Fruit fly (Drosophila melanogaster) whole organism, embryonic: ENCODE measurements around the gene sgll.

ENCODE experiments used
- CG10147 ChIP-seq: fragments of 200-800 bp; sonication (Bioruptor generic); optimal IDR thresholded peaks from 2 replicates; lab custom pipeline; 2019; ENCODE audit warnings: missing biosample characterization, mild to moderate bottlenecking, missing genetic modification characterization, moderate library complexity
- CG11695 ChIP-seq: fragments of 200-800 bp; sonication (Bioruptor generic); IDR thresholded peaks from 3 replicates; pipeline ENCODE4 v1.3.6; 2022; ENCODE audit warnings: missing biosample characterization, missing genetic modification characterization
- CG11723 ChIP-seq: fragments of 200-800 bp; sonication (Bioruptor generic); optimal IDR thresholded peaks from 2 replicates; lab custom pipeline; 2017; ENCODE audit warnings: missing biosample characterization, mild to moderate bottlenecking, missing genetic modification characterization
- CG14667 ChIP-seq: fragments of 200-800 bp; sonication (Bioruptor generic); IDR thresholded peaks from 2 replicates; pipeline ENCODE4 v1.3.6; 2022; ENCODE audit warnings: missing biosample characterization, missing genetic modification characterization
- CG17568 ChIP-seq: fragments of 200-800 bp; sonication (Bioruptor generic); optimal IDR thresholded peaks from 2 replicates; lab custom pipeline; 2018; ENCODE audit warnings: missing biosample characterization, mild to moderate bottlenecking, missing genetic modification characterization, moderate library complexity
- CG18262 ChIP-seq: fragments of 200-800 bp; optimal IDR thresholded peaks from 3 replicates; lab custom pipeline; 2019; ENCODE audit warnings: missing biosample characterization, mild to moderate bottlenecking, missing genetic modification characterization, moderate library complexity
- CG18764 ChIP-seq: fragments of 200-800 bp; sonication (Bioruptor generic); optimal IDR thresholded peaks from 3 replicates; lab custom pipeline; 2016; ENCODE audit warnings: missing biosample characterization, missing genetic modification characterization
- CG2129 ChIP-seq: fragments of 200-800 bp; sonication (Bioruptor generic); IDR thresholded peaks from 2 replicates; pipeline ENCODE4 v1.3.6; 2022; ENCODE audit warnings: missing biosample characterization, missing genetic modification characterization; ENCODE audit not compliant: partially characterized antibody
- CG2202 ChIP-seq: fragments of 200-800 bp; sonication (Bioruptor generic); optimal IDR thresholded peaks from 2 replicates; lab custom pipeline; 2018; ENCODE audit warnings: missing biosample characterization, mild to moderate bottlenecking, missing genetic modification characterization
- CG31365 ChIP-seq: fragments of 200-800 bp; sonication (Bioruptor generic); optimal IDR thresholded peaks from 2 replicates; lab custom pipeline; 2018; ENCODE audit warnings: missing biosample characterization, mild to moderate bottlenecking, missing genetic modification characterization
- CG32772 ChIP-seq: fragments of 200-800 bp; sonication (Bioruptor generic); IDR thresholded peaks from 2 replicates; pipeline ENCODE4 v1.3.6; 2022; ENCODE audit warnings: missing biosample characterization, missing genetic modification characterization
- CG3407 ChIP-seq: fragments of 200-800 bp; sonication (Bioruptor generic); optimal IDR thresholded peaks from 2 replicates; lab custom pipeline; 2018; ENCODE audit warnings: missing biosample characterization, mild to moderate bottlenecking, missing genetic modification characterization
- CG4282 ChIP-seq: fragments of 200-800 bp; sonication (Bioruptor generic); optimal IDR thresholded peaks from 2 replicates; lab custom pipeline; 2016; ENCODE audit warnings: missing biosample characterization, missing genetic modification characterization
- CG43689 ChIP-seq: fragments of 200-800 bp; sonication (Bioruptor generic); IDR thresholded peaks from 2 replicates; pipeline ENCODE4 v1.3.6; 2022; ENCODE audit warnings: missing biosample characterization, missing genetic modification characterization
- CG4404 ChIP-seq: fragments of 200-800 bp; sonication (Bioruptor generic); IDR thresholded peaks from 2 replicates; pipeline ENCODE4 v1.3.6; 2022; ENCODE audit warnings: missing biosample characterization, missing genetic modification characterization
- CG5953 ChIP-seq: fragments of 200-800 bp; sonication (Bioruptor generic); IDR thresholded peaks from 2 replicates; pipeline ENCODE4 v1.3.6; 2022; ENCODE audit warnings: missing biosample characterization, missing genetic modification characterization
- CG6689 ChIP-seq: fragments of 200-800 bp; sonication (Bioruptor generic); IDR thresholded peaks from 2 replicates; pipeline ENCODE4 v1.3.6; 2022; ENCODE audit warnings: missing biosample characterization, missing genetic modification characterization
- CG7372 ChIP-seq: fragments of 200-800 bp; sonication (Bioruptor generic); IDR thresholded peaks from 2 replicates; pipeline ENCODE4 v1.3.6; 2022; ENCODE audit warnings: missing biosample characterization, missing genetic modification characterization
- CG9932 ChIP-seq: fragments of 200-800 bp; sonication (Bioruptor generic); IDR thresholded peaks from 2 replicates; pipeline ENCODE4 v1.3.6; 2022; ENCODE audit warnings: missing biosample characterization, missing genetic modification characterization
- CkIIα-i1 ChIP-seq: fragments of 200-800 bp; sonication (Bioruptor generic); IDR thresholded peaks from 2 replicates; pipeline ENCODE4 v1.3.6; 2022; ENCODE audit warnings: missing biosample characterization, missing genetic modification characterization
- Dip2 ChIP-seq: fragments of 200-800 bp; sonication (Bioruptor generic); IDR thresholded peaks from 2 replicates; pipeline ENCODE4 v1.3.6; 2022; ENCODE audit warnings: missing biosample characterization, missing genetic modification characterization
- Dll ChIP-seq: fragments of 200-800 bp; sonication (Bioruptor generic); IDR thresholded peaks from 4 replicates; pipeline ENCODE4 v1.3.6; 2022; ENCODE audit warnings: missing biosample characterization, missing genetic modification characterization; ENCODE audit not compliant: partially characterized antibody
- MTF-1 ChIP-seq: fragments of 200-800 bp; sonication (Bioruptor generic); optimal IDR thresholded peaks from 2 replicates; lab custom pipeline; 2018; ENCODE audit warnings: missing biosample characterization, mild to moderate bottlenecking, missing genetic modification characterization, borderline replicate concordance
- Mes4 ChIP-seq: fragments of 200-800 bp; sonication (Bioruptor generic); optimal IDR thresholded peaks from 2 replicates; lab custom pipeline; 2016; ENCODE audit warnings: missing biosample characterization, missing genetic modification characterization
- Myb ChIP-seq: fragments of 200-800 bp; sonication (Bioruptor generic); optimal IDR thresholded peaks from 2 replicates; lab custom pipeline; 2016; ENCODE audit warnings: missing biosample characterization, missing genetic modification characterization
- Poxn ChIP-seq: fragments of 200-800 bp; sonication (Bioruptor generic); IDR thresholded peaks from 2 replicates; pipeline ENCODE4 v1.3.6; 2022; ENCODE audit warnings: missing biosample characterization, missing genetic modification characterization
- Scr ChIP-seq: fragments of 200-800 bp; sonication (Bioruptor generic); IDR thresholded peaks from 2 replicates; pipeline ENCODE4 v1.3.6; 2022; ENCODE audit warnings: missing biosample characterization, missing genetic modification characterization; ENCODE audit not compliant: partially characterized antibody
- Sin3A ChIP-seq: fragments of >200 bp; optimal IDR thresholded peaks from 2 replicates; lab custom pipeline; 2018
- ash1 ChIP-seq: fragments of 200-800 bp; sonication (Bioruptor generic); optimal IDR thresholded peaks from 2 replicates; lab custom pipeline; 2018; ENCODE audit warnings: missing biosample characterization, mild to moderate bottlenecking, missing genetic modification characterization
- bigmax ChIP-seq: fragments of 200-800 bp; sonication (Bioruptor generic); optimal IDR thresholded peaks from 2 replicates; lab custom pipeline; 2018; ENCODE audit warnings: missing biosample characterization, mild to moderate bottlenecking, missing genetic modification characterization
- bowl ChIP-seq: fragments of 200-800 bp; sonication (Bioruptor generic); IDR thresholded peaks from 2 replicates; pipeline ENCODE4 v1.3.6; 2022; ENCODE audit warnings: missing biosample characterization, missing genetic modification characterization
- ci ChIP-seq: fragments of 200-800 bp; sonication (Bioruptor generic); IDR thresholded peaks from 3 replicates; pipeline ENCODE4 v1.3.6; 2022; ENCODE audit warnings: missing biosample characterization, missing genetic modification characterization
- cwo ChIP-seq: fragments of 200-800 bp; sonication (Bioruptor generic); optimal IDR thresholded peaks from 3 replicates; lab custom pipeline; 2017; ENCODE audit warnings: missing biosample characterization, missing genetic modification characterization, mild to moderate bottlenecking, moderate library complexity, missing genetic modification reagents
- ewg ChIP-seq: fragments of 200-800 bp; sonication (Bioruptor generic); optimal IDR thresholded peaks from 3 replicates; lab custom pipeline; 2017; ENCODE audit warnings: mild to moderate bottlenecking, missing biosample characterization, missing genetic modification reagents, missing genetic modification characterization
- fd102C ChIP-seq: fragments of 200-800 bp; sonication (Bioruptor generic); optimal IDR thresholded peaks from 2 replicates; lab custom pipeline; 2018; ENCODE audit warnings: missing biosample characterization, mild to moderate bottlenecking, missing genetic modification characterization, moderate library complexity
- fd96Cb ChIP-seq: fragments of 200-800 bp; sonication (Bioruptor generic); optimal IDR thresholded peaks from 2 replicates; lab custom pipeline; 2018; ENCODE audit warnings: missing biosample characterization, mild to moderate bottlenecking, missing genetic modification characterization, moderate library complexity
- ken ChIP-seq: fragments of 200-800 bp; sonication (Bioruptor generic); IDR thresholded peaks from 3 replicates; pipeline ENCODE4 v1.3.6; 2022; ENCODE audit warnings: missing biosample characterization, missing genetic modification characterization
- klu ChIP-seq: fragments of 200-800 bp; sonication (Bioruptor generic); IDR thresholded peaks from 2 replicates; pipeline ENCODE4 v1.3.6; 2022; ENCODE audit warnings: missing biosample characterization, missing genetic modification characterization
- lov ChIP-seq, 2 experiments: fragments of 200-800 bp in 1 of 2; fragments of >200 bp in 1 of 2; sonication (Bioruptor generic) in 1 of 2; IDR thresholded peaks in 1 of 2; optimal IDR thresholded peaks in 1 of 2; 2 replicates in 1 of 2; 3 replicates in 1 of 2; pipeline versions ENCODE4 v1.3.6 to Lab custom; 2017 to 2022; ENCODE audit warnings: missing biosample characterization in 1 of 2, missing genetic modification characterization in 1 of 2
- mld ChIP-seq: fragments of 200-800 bp; sonication (Bioruptor generic); IDR thresholded peaks from 3 replicates; pipeline ENCODE4 v1.3.6; 2022; ENCODE audit warnings: missing biosample characterization, missing genetic modification characterization; ENCODE audit not compliant: partially characterized antibody
- prd ChIP-seq, 3 experiments: fragments of >200 bp in 2 of 3; fragments of 200-800 bp in 1 of 3; sonication (Bioruptor generic) in 1 of 3; optimal IDR thresholded peaks in 2 of 3; IDR thresholded peaks in 1 of 3; 2 replicates in 2 of 3; 3 replicates in 1 of 3; pipeline versions ENCODE4 v1.3.6 to Lab custom; 2017 to 2022; ENCODE audit warnings: missing biosample characterization in 1 of 3, missing genetic modification characterization in 1 of 3
- scrt ChIP-seq: fragments of 200-800 bp; sonication (Bioruptor generic); optimal IDR thresholded peaks from 2 replicates; lab custom pipeline; 2018; ENCODE audit warnings: missing biosample characterization, mild to moderate bottlenecking, missing genetic modification characterization, moderate library complexity
- ssp ChIP-seq: fragments of 200-800 bp; sonication (Bioruptor generic); IDR thresholded peaks from 2 replicates; pipeline ENCODE4 v1.3.6; 2022; ENCODE audit warnings: missing biosample characterization, missing genetic modification characterization
- stwl ChIP-seq: fragments of 200-800 bp; sonication (Bioruptor generic); optimal IDR thresholded peaks from 3 replicates; lab custom pipeline; 2018; ENCODE audit warnings: missing biosample characterization, mild to moderate bottlenecking, missing genetic modification characterization, moderate library complexity
- twi ChIP-seq: fragments of 200-800 bp; optimal IDR thresholded peaks from 2 replicates; lab custom pipeline; 2019; ENCODE audit warnings: missing biosample characterization, mild to moderate bottlenecking, missing genetic modification characterization, moderate library complexity
- yki ChIP-seq: fragments of >200 bp; optimal IDR thresholded peaks from 3 replicates; lab custom pipeline; 2018
- zen2 ChIP-seq: fragments of 200-800 bp; sonication (Bioruptor generic); IDR thresholded peaks from 3 replicates; pipeline ENCODE4 v1.3.6; 2022; ENCODE audit warnings: missing biosample characterization, missing genetic modification characterization; ENCODE audit not compliant: partially characterized antibody

The sgll gene

dm6 chr3R:7809662-7810621, at the start of gene sgll, which contains the start of gene CG2993 (continued):
- TF ChIP-seq zen2 (GFP tag; lab: Robert Waterston, UW) = no peak
- TF ChIP-seq CG31365 (tag; lab: Kevin White, UChicago) = peak; percentile 75
- TF ChIP-seq CG14667 (GFP tag; lab: Robert Waterston, UW) = peak; percentile 95
- no peak for TF ChIP-seq CkIIα-i1 (GFP tag; lab: Robert Waterston, UW)
- TF ChIP-seq bowl (GFP tag; lab: Robert Waterston, UW) = peak; percentile 11; the same call in 1 of the 2 replicates
- peak; percentile 94 for TF ChIP-seq Mes4
- no peak for TF ChIP-seq Scr (GFP tag; lab: Robert Waterston, UW)
- peak; percentile 62 for TF ChIP-seq CG4282 (GFP tag; lab: Kevin White, UChicago)
- peak; percentile 75 for TF ChIP-seq ash1 (GFP tag; lab: Kevin White, UChicago)
- peak; percentile 96 for TF ChIP-seq CG9932 (GFP tag; lab: Robert Waterston, UW)
- no peak for TF ChIP-seq CG2129 (GFP tag; lab: Robert Waterston, UW)
- peak; percentile 44 for TF ChIP-seq CG11723 (GFP tag; lab: Kevin White, UChicago)
- TF ChIP-seq Dll (GFP tag; lab: Robert Waterston, UW) = no peak
- TF ChIP-seq fd96Cb (tag; lab: Kevin White, UChicago) = peak; percentile 85
- no peak for TF ChIP-seq CG17568
- peak; percentile 84 for TF ChIP-seq ewg
- TF ChIP-seq CG18764 (GFP tag; lab: Kevin White, UChicago) = peak; percentile 90
- TF ChIP-seq ken (GFP tag; lab: Robert Waterston, UW) = peak; percentile 96
- TF ChIP-seq CG11695 (GFP tag; lab: Robert Waterston, UW) = no peak
- TF ChIP-seq MTF-1 (GFP tag; lab: Kevin White, UChicago) = peak; percentile 93
- peak; percentile 87 for TF ChIP-seq CG5953
- peak; percentile 92 for TF ChIP-seq stwl
- peak; percentile 74 for TF ChIP-seq twi (tag; lab: Kevin White, UChicago)
- TF ChIP-seq CG4404 (GFP tag; lab: Robert Waterston, UW) = peak; percentile 81
- TF ChIP-seq lov (optimal IDR thresholded peaks at IDR 0.05; lab: Kevin White, UChicago) = no peak
- peak; percentile 88 for TF ChIP-seq lov (GFP tag; IDR thresholded peaks at IDR 0.05; lab: Robert Waterston, UW)
- TF ChIP-seq Sin3A = no peak
- TF ChIP-seq Myb (GFP tag; lab: Kevin White, UChicago) = peak; percentile 73
- TF ChIP-seq yki (lab: Kevin White, UChicago) = peak; percentile 20
- peak; percentile 67 for TF ChIP-seq fd102C (GFP tag; lab: Kevin White, UChicago)
- TF ChIP-seq CG6689 (GFP tag; lab: Robert Waterston, UW) = peak; percentile 71; the same call in 1 of the 2 replicates
- TF ChIP-seq CG10147 = no peak
- TF ChIP-seq ssp (GFP tag; lab: Robert Waterston, UW) = peak; percentile 88
- peak; percentile 82 for TF ChIP-seq klu (GFP tag; lab: Robert Waterston, UW)
- peak; percentile 90 for TF ChIP-seq Dip2 (GFP tag; lab: Robert Waterston, UW)
- peak; percentile 52 for TF ChIP-seq bigmax (GFP tag; lab: Kevin White, UChicago)
- TF ChIP-seq prd (optimal IDR thresholded peaks at IDR 0.05; lab: Kevin White, UChicago) = no peak
- peak; percentile 95 for TF ChIP-seq prd (GFP tag; IDR thresholded peaks at IDR 0.05; lab: Robert Waterston, UW)
- peak; percentile 77 for TF ChIP-seq CG43689 (GFP tag; lab: Robert Waterston, UW)
- TF ChIP-seq CG2202 = peak; percentile 68
- TF ChIP-seq CG7372 (GFP tag; lab: Robert Waterston, UW) = peak; percentile 83
- peak; percentile 18 for TF ChIP-seq scrt (GFP tag; lab: Kevin White, UChicago)
- TF ChIP-seq Poxn = peak; percentile 40; the same call in 1 of the 2 replicates
- peak; percentile 82 for TF ChIP-seq CG18262
- peak; percentile 95 for TF ChIP-seq CG32772 (GFP tag; lab: Robert Waterston, UW)
- TF ChIP-seq mld (GFP tag; lab: Robert Waterston, UW) = no peak
- TF ChIP-seq cwo (GFP tag; lab: Kevin White, UChicago) = peak; percentile 86
- TF ChIP-seq ci (GFP tag; lab: Robert Waterston, UW) = peak; percentile 97
- peak; percentile 78 for TF ChIP-seq CG3407 (GFP tag; lab: Kevin White, UChicago)
